Worm (Caenorhabditis elegans) whole organism, mixed stage, embryonic: ENCODE data around the gene W09G12.8.

ENCODE experiments used
- bed-3 ChIP-seq: fragments of 200-800 bp; sonication (Bioruptor generic); optimal IDR thresholded peaks from 3 replicates; lab custom pipeline; 2018; ENCODE audit warnings: mild to moderate bottlenecking, missing genetic modification characterization, moderate library complexity, missing compliant biosample characterization
- blmp-1 ChIP-seq: fragments of 150-350 bp; optimal IDR thresholded peaks from 2 replicates; lab custom pipeline; 2014; ENCODE audit warnings: missing biosample characterization, missing genetic modification characterization
- ceh-39 ChIP-seq: fragments of 150-350 bp; optimal IDR thresholded peaks from 2 replicates; lab custom pipeline; 2014; ENCODE audit warnings: missing biosample characterization, missing genetic modification characterization
- ceh-83 ChIP-seq: fragments of 200-800 bp; sonication (Bioruptor generic); optimal IDR thresholded peaks from 2 replicates; lab custom pipeline; 2018; ENCODE audit warnings: mild to moderate bottlenecking, missing genetic modification characterization, missing compliant biosample characterization
- ces-1 ChIP-seq: fragments of 150-350 bp; optimal IDR thresholded peaks from 2 replicates; lab custom pipeline; 2014; ENCODE audit warnings: missing biosample characterization, missing genetic modification reagents, missing genetic modification characterization
- cnd-1 ChIP-seq: fragments of 200-800 bp; sonication (Bioruptor generic); optimal IDR thresholded peaks from 2 replicates; lab custom pipeline; 2018; ENCODE audit warnings: mild to moderate bottlenecking, missing genetic modification characterization, missing compliant biosample characterization
- drap-1 ChIP-seq: fragments of 200-800 bp; sonication (Bioruptor generic); optimal IDR thresholded peaks from 3 replicates; lab custom pipeline; 2018; ENCODE audit warnings: mild to moderate bottlenecking, missing genetic modification characterization, missing compliant biosample characterization
- elt-1 ChIP-seq: sonication (generic microtip); optimal IDR thresholded peaks from 2 replicates; lab custom pipeline; 2017; ENCODE audit warnings: missing genetic modification characterization, mild to moderate bottlenecking, missing compliant biosample characterization, antibody characterized with exemption, moderate library complexity, borderline replicate concordance; ENCODE audit not compliant: insufficient read depth
- flh-1 ChIP-seq: fragments of 200-800 bp; sonication (Bioruptor generic); optimal IDR thresholded peaks from 2 replicates; lab custom pipeline; 2018; ENCODE audit warnings: mild to moderate bottlenecking, missing genetic modification characterization, moderate library complexity, missing compliant biosample characterization
- ham-2 ChIP-seq: fragments of 200-800 bp; sonication (Bioruptor generic); optimal IDR thresholded peaks from 2 replicates; lab custom pipeline; 2018; ENCODE audit warnings: mild to moderate bottlenecking, missing genetic modification characterization, missing compliant biosample characterization
- hlh-1 ChIP-seq: fragments of 150-350 bp; optimal IDR thresholded peaks from 2 replicates; lab custom pipeline; 2014; ENCODE audit warnings: missing biosample characterization, missing genetic modification reagents, missing genetic modification characterization
- lin-13 ChIP-seq: fragments of 150-350 bp; optimal IDR thresholded peaks from 2 replicates; lab custom pipeline; 2014; ENCODE audit warnings: missing biosample characterization, missing genetic modification characterization
- lin-32 ChIP-seq: fragments of 200-800 bp; sonication (Bioruptor generic); optimal IDR thresholded peaks from 2 replicates; lab custom pipeline; 2018; ENCODE audit warnings: mild to moderate bottlenecking, missing genetic modification characterization, missing compliant biosample characterization
- lsy-2 ChIP-seq: fragments of 150-350 bp; optimal IDR thresholded peaks from 2 replicates; lab custom pipeline; 2014; ENCODE audit warnings: missing biosample characterization, missing genetic modification characterization
- mab-5 ChIP-seq: fragments of 150-350 bp; optimal IDR thresholded peaks from 2 replicates; lab custom pipeline; 2014; ENCODE audit warnings: missing biosample characterization, missing genetic modification characterization
- mep-1 ChIP-seq: fragments of 150-350 bp; optimal IDR thresholded peaks from 2 replicates; lab custom pipeline; 2017; ENCODE audit warnings: missing biosample characterization, missing genetic modification reagents, missing genetic modification characterization, inconsistent platforms
- mls-2 ChIP-seq: sonication (generic microtip); optimal IDR thresholded peaks from 2 replicates; lab custom pipeline; 2016; ENCODE audit warnings: mild to moderate bottlenecking, missing genetic modification characterization, moderate library complexity, missing compliant biosample characterization
- nhr-12 ChIP-seq: fragments of 150-350 bp; optimal IDR thresholded peaks from 2 replicates; lab custom pipeline; 2014; ENCODE audit warnings: missing biosample characterization, missing genetic modification characterization
- nhr-2 ChIP-seq: fragments of 150-350 bp; optimal IDR thresholded peaks from 2 replicates; lab custom pipeline; 2014; ENCODE audit warnings: missing biosample characterization, missing genetic modification characterization
- nhr-237 ChIP-seq: fragments of 150-350 bp; optimal IDR thresholded peaks from 2 replicates; lab custom pipeline; 2014; ENCODE audit warnings: missing biosample characterization, missing genetic modification characterization
- nhr-28 ChIP-seq: fragments of 150-350 bp; optimal IDR thresholded peaks from 2 replicates; lab custom pipeline; 2014; ENCODE audit warnings: missing biosample characterization, missing genetic modification characterization
- nhr-76 ChIP-seq: sonication (generic microtip); optimal IDR thresholded peaks from 2 replicates; lab custom pipeline; 2017; ENCODE audit warnings: missing biosample characterization, missing genetic modification characterization
- snpc-4 ChIP-seq: fragments of 150-350 bp; optimal IDR thresholded peaks from 2 replicates; lab custom pipeline; 2014; ENCODE audit warnings: missing biosample characterization, missing genetic modification characterization
- sptf-1 ChIP-seq: sonication (generic microtip); optimal IDR thresholded peaks from 2 replicates; lab custom pipeline; 2017; ENCODE audit warnings: mild to moderate bottlenecking, missing genetic modification characterization, moderate library complexity, missing compliant biosample characterization
- tbx-8 ChIP-seq: fragments of 200-800 bp; sonication (Bioruptor generic); optimal IDR thresholded peaks from 2 replicates; lab custom pipeline; 2018; ENCODE audit warnings: mild to moderate bottlenecking, missing genetic modification characterization, moderate library complexity, missing compliant biosample characterization
- unc-120 ChIP-seq: sonication (generic microtip); optimal IDR thresholded peaks from 2 replicates; lab custom pipeline; 2017; ENCODE audit warnings: missing genetic modification characterization, missing compliant biosample characterization; ENCODE audit not compliant: poor library complexity, severe bottlenecking
- unc-39 ChIP-seq: fragments of 150-350 bp; optimal IDR thresholded peaks from 2 replicates; lab custom pipeline; 2014; ENCODE audit warnings: missing biosample characterization, missing genetic modification characterization
- unc-62 ChIP-seq: fragments of 150-350 bp; optimal IDR thresholded peaks from 2 replicates; lab custom pipeline; 2014; ENCODE audit warnings: missing biosample characterization, missing genetic modification reagents, missing genetic modification characterization
- zip-8 ChIP-seq: fragments of 150-350 bp; optimal IDR thresholded peaks from 2 replicates; lab custom pipeline; 2014; ENCODE audit warnings: missing biosample characterization, missing genetic modification characterization

W09G12.8 gene

ce11 chrIV:1266138-1266537 is 40.2 kb downstream of the W09G12.8 start:
- no peak for TF ChIP-seq ceh-39 (tag; lab: Kevin White, UChicago)
- no peak for TF ChIP-seq nhr-12
- no peak for TF ChIP-seq ham-2 (GFP tag; lab: Kevin White, UChicago)
- TF ChIP-seq mab-5 (tag; lab: Kevin White, UChicago), result no peak
- TF ChIP-seq ceh-83, result no peak
- TF ChIP-seq hlh-1 (tag; lab: Kevin White, UChicago), result no peak

DNA sequence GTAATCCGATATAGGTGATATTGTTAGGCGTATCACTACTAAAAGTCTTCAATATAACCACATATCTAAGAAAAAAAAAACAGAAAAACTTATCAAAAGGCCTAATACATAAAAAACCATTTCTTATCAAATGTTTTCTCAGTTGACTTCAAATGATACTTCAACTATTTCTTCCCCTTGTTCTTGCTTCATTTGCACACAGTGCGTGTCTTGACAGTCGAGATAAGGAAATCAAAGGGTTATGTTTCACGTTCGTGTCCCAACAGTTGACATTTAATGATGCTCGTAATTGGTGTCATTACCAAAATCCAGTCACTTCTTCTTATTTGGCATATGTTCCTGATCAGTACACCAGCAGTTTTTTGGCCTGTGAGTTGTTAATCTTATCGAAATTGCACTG is 40.7 kb downstream of the W09G12.8 start, which contains the start of gene clec-170:
Gene clec-170 (plus strand): TSS at position 143 of the 400 bp plus-strand sequence.
- no peak for TF ChIP-seq blmp-1 (tag; lab: Kevin White, UChicago)
- TF ChIP-seq ham-2 (GFP tag; lab: Kevin White, UChicago), result no peak
- TF ChIP-seq unc-62 (GFP tag; lab: Kevin White, UChicago), result no peak
- no peak for TF ChIP-seq unc-120 (tag; lab: Kevin White, UChicago)

ce11 chrIV:1274583-1274982 is 48.6 kb downstream of the W09G12.8 start, which contains the start of gene C09E9.1:
Gene C09E9.1 (plus strand): TSS chrIV:1274868.
- TF ChIP-seq bed-3 (GFP tag; lab: Kevin White, UChicago), result no peak
- no peak for TF ChIP-seq zip-8 (tag; lab: Kevin White, UChicago)
- no peak for TF ChIP-seq flh-1 (GFP tag; lab: Kevin White, UChicago)
- no peak for TF ChIP-seq cnd-1 (tag; lab: Kevin White, UChicago)
- no peak for TF ChIP-seq sptf-1 (tag; lab: Kevin White, UChicago)
- TF ChIP-seq unc-120 (tag; lab: Kevin White, UChicago), result peak; percentile 51
- TF ChIP-seq blmp-1 (tag; lab: Kevin White, UChicago), result no peak
- TF ChIP-seq unc-39 (tag; lab: Kevin White, UChicago), result no peak
- TF ChIP-seq nhr-237 (tag; lab: Kevin White, UChicago), result no peak
- TF ChIP-seq hlh-1 (tag; lab: Kevin White, UChicago), result no peak
- TF ChIP-seq nhr-2, result no peak
- TF ChIP-seq nhr-12, result no peak
- no peak for TF ChIP-seq lin-32
- peak; percentile 26 for TF ChIP-seq lin-13 (tag; lab: Kevin White, UChicago)
- TF ChIP-seq mep-1 (tag; lab: Kevin White, UChicago), result no peak
- no peak for TF ChIP-seq lsy-2 (tag; lab: Kevin White, UChicago)
- no peak for TF ChIP-seq nhr-76 (tag; lab: Kevin White, UChicago)
- TF ChIP-seq nhr-28 (tag; lab: Kevin White, UChicago), result no peak
- TF ChIP-seq elt-1 (tag; lab: Kevin White, UChicago), result no peak
- peak; percentile 29 for TF ChIP-seq ces-1 (GFP tag; lab: Kevin White, UChicago)
- peak; percentile 0 for TF ChIP-seq ham-2 (GFP tag; lab: Kevin White, UChicago)
- no peak for TF ChIP-seq snpc-4 (tag; lab: Kevin White, UChicago)
- no peak for TF ChIP-seq drap-1 (GFP tag; lab: Kevin White, UChicago)

ce11 chrIV:1275910-1276309 is 49.9 kb downstream of the W09G12.8 start:
- TF ChIP-seq mls-2 (no peak), tbx-8 (GFP tag; lab: Kevin White, UChicago) (no peak), mep-1 (tag; lab: Kevin White, UChicago) (no peak)

DNA sequence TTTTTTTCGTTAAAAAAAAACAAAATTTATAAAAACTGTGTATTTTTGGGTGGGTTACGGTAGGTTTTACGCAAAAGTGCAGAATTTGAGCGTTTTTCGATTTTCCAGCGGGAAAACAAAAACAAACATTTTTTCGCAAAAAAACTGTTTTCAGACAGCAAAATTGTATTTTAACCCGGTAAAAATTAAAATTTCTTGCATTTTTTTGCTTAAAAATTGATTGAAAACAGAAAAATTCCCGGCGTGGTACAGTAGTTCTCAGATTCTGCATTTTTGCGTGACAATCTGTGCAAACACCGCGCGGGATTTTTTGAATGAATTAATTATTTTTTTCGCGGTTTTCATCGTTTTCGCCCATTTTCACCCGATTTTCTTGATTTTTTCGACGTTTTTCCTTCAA is 51.1 kb downstream of the W09G12.8 start:
- TF ChIP-seq zip-8 (tag; lab: Kevin White, UChicago) (no peak), lsy-2 (tag; lab: Kevin White, UChicago) (peak; percentile 43)
